Fruit fly (Drosophila melanogaster): ENCODE results near the gene dsb.

The dsb gene

dm6 chr3L:1910107-1910506, at the start of gene dsb:
Gene dsb (minus strand): TSS chr3L:1910197.
- TF ChIP-seq CG6163 (GFP tag; IDR thresholded peaks at IDR 0.05) (0 out of 3 replicates have a peak, but pooled peaks have one; percentile 40), ss (GFP tag; optimal IDR thresholded peaks at IDR 0.05) (peak in 1 of 2 experiments; percentile 16), Eip78C (GFP tag) (peak; percentile 32), spab (GFP tag; optimal IDR thresholded peaks at IDR 0.05) (no peak), svp (GFP tag) (peak; percentile 64)

DNA sequence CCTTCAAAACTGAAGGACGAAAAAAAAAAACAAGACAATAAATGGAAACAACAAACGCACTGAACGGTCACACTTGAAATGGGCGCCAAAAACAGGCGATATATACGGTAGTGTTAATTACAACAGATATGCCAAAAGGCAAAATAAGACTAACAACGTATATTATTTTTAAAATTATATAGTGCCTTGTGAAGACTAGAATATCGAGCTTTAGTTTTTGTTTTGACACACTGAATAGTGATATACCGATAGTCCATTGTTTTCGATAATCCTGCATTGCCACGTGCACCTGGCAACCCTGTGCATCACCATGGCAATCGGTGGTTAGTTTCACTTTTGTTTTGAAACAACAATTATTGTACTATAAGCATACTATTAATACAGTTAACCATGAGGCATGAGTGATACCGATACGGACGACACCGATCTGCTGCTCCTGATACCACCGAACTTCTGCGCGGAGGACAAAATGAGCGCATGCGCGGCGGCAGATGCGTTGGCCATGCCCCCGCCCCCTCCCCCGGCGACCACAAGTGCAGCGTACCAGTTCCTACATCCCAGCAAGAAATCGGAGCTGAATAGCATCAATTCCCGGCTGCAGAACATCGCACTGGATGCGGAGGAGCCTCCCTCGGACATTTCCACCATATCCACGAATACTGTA, 37.6 kb upstream of the dsb start, which contains the start of the genes mu2 and Cnb:
TSS of gene mu2 (minus strand) at position 13 of the 664 bp plus-strand sequence.
TSS of gene Cnb (plus strand) at position 103 of the 664 bp plus-strand sequence.
- TF ChIP-seq Blimp-1 (GFP tag; optimal IDR thresholded peaks at IDR 0.05) (peak; percentile 94), CG11902 (GFP tag; optimal IDR thresholded peaks at IDR 0.05) (no peak), dsx (GFP tag; optimal IDR thresholded peaks at IDR 0.05; ENCODE audit: poor library complexity, severe bottlenecking) (no peak), Gug (GFP tag; IDR thresholded peaks at IDR 0.05) (no peak), Hr38 (GFP tag; optimal IDR thresholded peaks at IDR 0.05) (no peak), CG34406 (GFP tag; optimal IDR thresholded peaks at IDR 0.05) (no peak), Hr39 (GFP tag; optimal IDR thresholded peaks at IDR 0.05) (no peak), CG6163 (GFP tag; IDR thresholded peaks at IDR 0.05) (0 out of 3 replicates have a peak, but pooled peaks have one; percentile 10), Ets21C (GFP tag; optimal IDR thresholded peaks at IDR 0.05) (no peak)

DNA sequence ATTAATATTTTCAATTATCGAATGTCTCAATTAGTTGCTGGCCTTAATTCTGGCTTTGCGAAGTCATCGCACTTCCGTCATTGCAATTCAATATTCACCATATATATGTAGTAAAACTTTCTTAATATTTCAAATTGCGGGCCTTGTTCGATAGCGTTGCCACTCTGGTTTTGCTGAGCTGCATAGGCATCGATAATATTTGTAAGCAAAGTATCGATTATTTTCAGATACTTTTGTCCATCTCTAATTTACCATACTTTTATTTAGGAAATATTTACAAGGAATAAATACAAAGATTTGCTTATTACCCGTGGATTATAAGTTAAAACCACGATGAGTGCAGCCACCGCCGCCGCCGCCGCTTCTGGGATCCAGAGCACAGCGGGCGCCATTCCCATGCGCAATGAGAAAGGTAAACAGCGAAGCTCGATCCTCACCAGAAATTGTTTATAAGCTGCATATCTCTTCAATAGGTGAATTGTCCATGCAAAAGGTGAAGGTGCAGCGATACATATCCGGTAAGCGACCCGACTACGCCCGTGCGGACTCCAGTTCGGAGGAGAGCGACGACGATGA, 30.9 kb upstream of the dsb start, which contains the start of gene Mfap1:
TSS of gene Mfap1 (plus strand) at position 226 of the 576 bp plus-strand sequence.
- TF ChIP-seq esn (GFP tag; optimal IDR thresholded peaks at IDR 0.05) (peak; percentile 8), CG6163 (GFP tag; IDR thresholded peaks at IDR 0.05) (no peak), cyc (GFP tag; optimal IDR thresholded peaks at IDR 0.05) (peak; percentile 0), CG16779 (tag; optimal IDR thresholded peaks at IDR 0.05) (no peak), CG8319 (GFP tag; optimal IDR thresholded peaks at IDR 0.05) (no peak), eg (GFP tag; IDR thresholded peaks at IDR 0.05) (no peak)

DNA sequence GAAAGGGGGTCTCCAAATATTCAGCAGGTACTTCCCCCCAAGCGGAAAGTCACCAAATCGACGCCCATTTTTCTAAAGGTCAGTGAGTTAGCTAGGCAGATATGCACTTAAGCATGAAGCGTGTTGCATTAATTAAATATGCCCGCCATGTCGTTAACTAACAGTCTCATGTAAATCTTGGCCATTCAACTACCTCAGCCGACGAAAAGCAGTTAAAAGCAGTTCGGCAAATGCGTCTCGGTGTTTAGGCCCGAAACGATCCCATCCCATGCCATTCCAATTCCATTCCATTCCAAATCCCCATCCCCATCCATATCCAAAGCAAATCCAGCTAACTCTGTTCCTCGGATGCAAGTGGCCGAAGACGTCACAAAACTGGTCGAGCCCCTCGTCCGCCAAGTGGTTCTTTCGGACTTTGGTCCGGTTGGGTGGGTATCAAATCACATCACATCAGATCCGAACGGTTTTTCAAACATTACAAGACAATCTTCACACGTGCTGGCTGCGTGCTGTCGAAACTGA, 30.0 kb upstream of the dsb start:
- TF ChIP-seq CG6854 (GFP tag; optimal IDR thresholded peaks at IDR 0.05), result peak; percentile 18
- no peak for TF ChIP-seq OdsH (GFP tag; optimal IDR thresholded peaks at IDR 0.05)
- TF ChIP-seq Eip78C (GFP tag), result peak; percentile 40
- no peak for TF ChIP-seq Eip75B (GFP tag; optimal IDR thresholded peaks at IDR 0.05)
- peak; percentile 17; the same call in 1 of the 2 replicates for TF ChIP-seq CG15336 (GFP tag; IDR thresholded peaks at IDR 0.05)

DNA sequence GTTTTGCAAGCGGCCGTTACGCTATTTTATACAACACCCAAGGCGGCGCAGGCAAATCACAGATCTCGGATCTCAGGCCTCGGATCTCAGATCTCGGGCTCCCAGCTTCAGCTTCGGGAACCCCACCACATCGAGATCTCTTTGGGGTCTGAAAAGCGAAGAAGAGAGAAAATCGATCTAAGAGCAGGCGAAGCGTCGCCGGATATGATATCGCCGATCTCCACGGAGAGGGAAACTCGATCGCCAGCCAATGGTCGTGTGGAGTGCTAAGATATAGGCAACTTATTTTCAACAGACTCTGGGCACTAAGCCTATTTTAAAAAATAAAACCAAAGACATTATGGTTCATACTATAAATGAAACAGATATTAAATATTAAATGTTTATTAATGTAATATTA, 28.8 kb upstream of the dsb start, which contains the start of the genes CG46523 and CG5687:
TSS of gene CG46523 (minus strand) at position 337 of the 400 bp plus-strand sequence.
TSS of gene CG5687 (minus strand) at position 337 of the 400 bp plus-strand sequence.
- no peak for TF ChIP-seq salr (GFP tag; optimal IDR thresholded peaks at IDR 0.05)
- TF ChIP-seq Eip78C (GFP tag), result peak; percentile 58

- no peak for TF ChIP-seq fd59A (GFP tag; optimal IDR thresholded peaks at IDR 0.05)
- TF ChIP-seq Met (GFP tag; optimal IDR thresholded peaks at IDR 0.05), result peak; percentile 33
- TF ChIP-seq CG8119 (GFP tag; IDR thresholded peaks at IDR 0.05), result peak; percentile 40; the same call in 1 of the 3 replicates
- TF ChIP-seq CG11762 (GFP tag; optimal IDR thresholded peaks at IDR 0.05; ENCODE audit: insufficient read depth), result no peak
- TF ChIP-seq CG3032 (tag; optimal IDR thresholded peaks at IDR 0.05), result no peak
- TF ChIP-seq Hr38 (GFP tag; optimal IDR thresholded peaks at IDR 0.05), result no peak
- TF ChIP-seq fd85E (GFP tag; optimal IDR thresholded peaks at IDR 0.05), result no peak
- no peak for TF ChIP-seq Sox15 (GFP tag; optimal IDR thresholded peaks at IDR 0.05)
- TF ChIP-seq achi (GFP tag; optimal IDR thresholded peaks at IDR 0.05), result peak; percentile 12
- TF ChIP-seq Gug (GFP tag; IDR thresholded peaks at IDR 0.05), result no peak
- no peak for TF ChIP-seq CG11294 (GFP tag; IDR thresholded peaks at IDR 0.05)
- TF ChIP-seq acj6 (GFP tag; optimal IDR thresholded peaks at IDR 0.05), result peak; percentile 16
- peak; percentile 3 for TF ChIP-seq Hr39 (GFP tag; optimal IDR thresholded peaks at IDR 0.05)
- no peak for TF ChIP-seq fkh (GFP tag; optimal IDR thresholded peaks at IDR 0.05)
- peak; percentile 25 for TF ChIP-seq Hr4 (GFP tag; optimal IDR thresholded peaks at IDR 0.05)
- no peak for TF ChIP-seq CG4318 (GFP tag; optimal IDR thresholded peaks at IDR 0.05)
- TF ChIP-seq CG15336 (GFP tag; IDR thresholded peaks at IDR 0.05), result peak; percentile 38; the same call in 1 of the 2 replicates
- peak; percentile 12 for TF ChIP-seq CG9139 (GFP tag; optimal IDR thresholded peaks at IDR 0.05)
- TF ChIP-seq CG11902 (GFP tag; optimal IDR thresholded peaks at IDR 0.05), result no peak
- TF ChIP-seq CG6276 (GFP tag; optimal IDR thresholded peaks at IDR 0.05), result peak; percentile 9
- TF ChIP-seq CG6808 (GFP tag; optimal IDR thresholded peaks at IDR 0.05), result no peak
These were observed 27.5 kb upstream of the dsb start for dm6 chr3L:1937469-1937868.
